ENCODE assay signal across 5 fruit fly cellular contexts in genomic region chrX:6366357-6366691, dm6.
TF ChIP-seq lines count a peak whose summit lies in the region.

No protein-coding gene starts in this region.

- TF ChIP-seq CTCF in whole organism, embryonic (GFP tag; optimal IDR thresholded peaks at IDR 0.05; lab: Kevin White, UChicago), result peak; percentile 31

TF ChIP-seq in whole organism, adult, 20 proteins besides CTCF, POLR2A, EP300 and RAD21 (continues in another document):
- peak; percentile 4 for TF ChIP-seq kay (GFP tag; lab: Kevin White, UChicago; ENCODE audit: borderline replicate concordance)
- peak; percentile 93 for TF ChIP-seq CG7045 (GFP tag; optimal IDR thresholded peaks at IDR 0.05; lab: Kevin White, UChicago)
- TF ChIP-seq ovo (GFP tag; optimal IDR thresholded peaks at IDR 0.05; lab: Kevin White, UChicago), result peak; percentile 71
- TF ChIP-seq CG1620 (GFP tag; optimal IDR thresholded peaks at IDR 0.05; lab: Kevin White, UChicago), result peak; percentile 94
- TF ChIP-seq CG5204 (GFP tag; optimal IDR thresholded peaks at IDR 0.05; lab: Kevin White, UChicago), result peak; percentile 90
- TF ChIP-seq Hr96 (GFP tag; optimal IDR thresholded peaks at IDR 0.05; lab: Kevin White, UChicago), result peak; percentile 93
- TF ChIP-seq Clk (GFP tag; optimal IDR thresholded peaks at IDR 0.05; lab: Kevin White, UChicago), result peak; percentile 82
- peak; percentile 98 for TF ChIP-seq CG7101 (tag; optimal IDR thresholded peaks at IDR 0.05; lab: Kevin White, UChicago)
- peak; percentile 92 for TF ChIP-seq CG33017 (tag; optimal IDR thresholded peaks at IDR 0.05; lab: Kevin White, UChicago)
- TF ChIP-seq Mnt (GFP tag; optimal IDR thresholded peaks at IDR 0.05; lab: Kevin White, UChicago), result peak; percentile 95
- TF ChIP-seq CG11617 (GFP tag; optimal IDR thresholded peaks at IDR 0.05; lab: Kevin White, UChicago), result peak; percentile 94
- no peak for TF ChIP-seq cnc (optimal IDR thresholded peaks at IDR 0.05; lab: Kevin White, UChicago)
- peak; percentile 93 for TF ChIP-seq Crg-1 (GFP tag; optimal IDR thresholded peaks at IDR 0.05; lab: Kevin White, UChicago)
- TF ChIP-seq tj (GFP tag; optimal IDR thresholded peaks at IDR 0.05; lab: Kevin White, UChicago), result peak; percentile 78
- peak; percentile 89 for TF ChIP-seq toe (GFP tag; optimal IDR thresholded peaks at IDR 0.05; lab: Kevin White, UChicago)
- TF ChIP-seq CG12768 (GFP tag; optimal IDR thresholded peaks at IDR 0.05; lab: Kevin White, UChicago), result peak; percentile 95
- TF ChIP-seq pad (GFP tag; optimal IDR thresholded peaks at IDR 0.05; lab: Kevin White, UChicago), result peak; percentile 87
- peak; percentile 89 for TF ChIP-seq cic (GFP tag; optimal IDR thresholded peaks at IDR 0.05; lab: Kevin White, UChicago)

TF ChIP-seq in whole organism, embryonic, 481 proteins besides CTCF, POLR2A, EP300 and RAD21 (continues in another document):
- TF ChIP-seq CG10274 (GFP tag; optimal IDR thresholded peaks at IDR 0.05; lab: Kevin White, UChicago), result peak; percentile 71
- TF ChIP-seq Stat92E (GFP tag; optimal IDR thresholded peaks at IDR 0.05; lab: Kevin White, UChicago), result no peak
- no peak for TF ChIP-seq pros (GFP tag; optimal IDR thresholded peaks at IDR 0.05; lab: Kevin White, UChicago)
- no peak for TF ChIP-seq pita (GFP tag; optimal IDR thresholded peaks at IDR 0.05; lab: Kevin White, UChicago)
- peak; percentile 79 for TF ChIP-seq pb (GFP tag; optimal IDR thresholded peaks at IDR 0.05; lab: Kevin White, UChicago)
- TF ChIP-seq hb (GFP tag; IDR thresholded peaks at IDR 0.05; lab: Robert Waterston, UW; ENCODE audit: partially characterized antibody), result no peak
- 0 out of 2 replicates have a peak, but pooled peaks have one; percentile 41 for TF ChIP-seq CG17612 (GFP tag; IDR thresholded peaks at IDR 0.05; lab: Robert Waterston, UW)
- TF ChIP-seq CG14965 (GFP tag; optimal IDR thresholded peaks at IDR 0.05; lab: Kevin White, UChicago; ENCODE audit: borderline replicate concordance), result no peak
- TF ChIP-seq CG11560 (tag; IDR thresholded peaks at IDR 0.05; lab: Robert Waterston, UW), result peak; percentile 54; the same call in 1 of the 3 replicates
- TF ChIP-seq sisA (GFP tag; IDR thresholded peaks at IDR 0.05; lab: Robert Waterston, UW), result peak; percentile 88
- peak; percentile 84 for TF ChIP-seq al (GFP tag; IDR thresholded peaks at IDR 0.05; lab: Robert Waterston, UW)
- peak; percentile 82 for TF ChIP-seq CG1233 (GFP tag; optimal IDR thresholded peaks at IDR 0.05; lab: Kevin White, UChicago)
- TF ChIP-seq ara (GFP tag; IDR thresholded peaks at IDR 0.05; lab: Robert Waterston, UW), result peak; percentile 73
- peak; percentile 93 for TF ChIP-seq lab (GFP tag; optimal IDR thresholded peaks at IDR 0.05; lab: Kevin White, UChicago)
- TF ChIP-seq CG1832 (GFP tag; optimal IDR thresholded peaks at IDR 0.05; lab: Kevin White, UChicago), result no peak
- no peak for TF ChIP-seq CG7963 (GFP tag; IDR thresholded peaks at IDR 0.05; lab: Robert Waterston, UW; ENCODE audit: partially characterized antibody)
- TF ChIP-seq crc (GFP tag; optimal IDR thresholded peaks at IDR 0.05; lab: Kevin White, UChicago), result peak; percentile 77
- peak; percentile 90 for TF ChIP-seq CG34376 (GFP tag; optimal IDR thresholded peaks at IDR 0.05; lab: Kevin White, UChicago)

TF ChIP-seq in whole organism, prepupa, 60 proteins besides CTCF, POLR2A, EP300 and RAD21 (continues in another document):
- TF ChIP-seq Gug (GFP tag; IDR thresholded peaks at IDR 0.05; lab: Robert Waterston, UW) (peak; percentile 91), fkh (GFP tag; optimal IDR thresholded peaks at IDR 0.05; lab: Kevin White, UChicago) (peak; percentile 47), dsx (GFP tag; optimal IDR thresholded peaks at IDR 0.05; lab: Kevin White, UChicago; ENCODE audit: poor library complexity, severe bottlenecking) (peak; percentile 57), CG10669 (GFP tag; optimal IDR thresholded peaks at IDR 0.05; lab: Kevin White, UChicago) (peak; percentile 81), CG10631 (GFP tag; optimal IDR thresholded peaks at IDR 0.05; lab: Kevin White, UChicago) (peak; percentile 85), topi (GFP tag; optimal IDR thresholded peaks at IDR 0.05; lab: Kevin White, UChicago) (peak; percentile 94), Lpt (GFP tag; optimal IDR thresholded peaks at IDR 0.05; lab: Kevin White, UChicago) (peak; percentile 87), CG31627 (GFP tag; optimal IDR thresholded peaks at IDR 0.05; lab: Kevin White, UChicago) (peak; percentile 96), esn (GFP tag; optimal IDR thresholded peaks at IDR 0.05; lab: Kevin White, UChicago) (peak; percentile 94), CG16779 (tag; optimal IDR thresholded peaks at IDR 0.05; lab: Kevin White, UChicago) (peak; percentile 84), Blimp-1 (GFP tag; optimal IDR thresholded peaks at IDR 0.05; lab: Kevin White, UChicago) (peak; percentile 76), Eip93F (GFP tag; optimal IDR thresholded peaks at IDR 0.05; lab: Kevin White, UChicago) (peak; percentile 79), cyc (GFP tag; optimal IDR thresholded peaks at IDR 0.05; lab: Kevin White, UChicago) (peak; percentile 96), CG8319 (GFP tag; optimal IDR thresholded peaks at IDR 0.05; lab: Kevin White, UChicago) (peak; percentile 80), achi (GFP tag; optimal IDR thresholded peaks at IDR 0.05; lab: Kevin White, UChicago) (peak; percentile 85), CG6808 (GFP tag; optimal IDR thresholded peaks at IDR 0.05; lab: Kevin White, UChicago) (peak; percentile 54), CG6792 (GFP tag; optimal IDR thresholded peaks at IDR 0.05; lab: Kevin White, UChicago) (peak; percentile 90), Sox14 (GFP tag; optimal IDR thresholded peaks at IDR 0.05; lab: Kevin White, UChicago) (peak; percentile 95), CG34406 (GFP tag; optimal IDR thresholded peaks at IDR 0.05; lab: Kevin White, UChicago) (peak; percentile 82)

TF ChIP-seq in whole organism, pupa, 21 proteins besides CTCF, POLR2A, EP300 and RAD21:
- TF ChIP-seq rn (GFP tag; IDR thresholded peaks at IDR 0.05; lab: Robert Waterston, UW) (peak; percentile 88), CG32121 (GFP tag; IDR thresholded peaks at IDR 0.05; lab: Robert Waterston, UW) (peak; percentile 97), CG15710 (tag; optimal IDR thresholded peaks at IDR 0.05; lab: Kevin White, UChicago) (peak; percentile 79), Ets98B (GFP tag; IDR thresholded peaks at IDR 0.05; lab: Robert Waterston, UW) (peak; percentile 98), CG14655 (GFP tag; optimal IDR thresholded peaks at IDR 0.05; lab: Kevin White, UChicago) (peak; percentile 86), CG8159 (tag; optimal IDR thresholded peaks at IDR 0.05; lab: Kevin White, UChicago) (peak; percentile 65), Pif1B (GFP tag; optimal IDR thresholded peaks at IDR 0.05; lab: Kevin White, UChicago) (peak; percentile 81), CG10348 (GFP tag; IDR thresholded peaks at IDR 0.05; lab: Robert Waterston, UW) (peak; percentile 80), D1 (tag; optimal IDR thresholded peaks at IDR 0.05; lab: Kevin White, UChicago) (no peak), fd96Ca (GFP tag; IDR thresholded peaks at IDR 0.05; lab: Robert Waterston, UW) (peak; percentile 97), CG12605 (GFP tag; IDR thresholded peaks at IDR 0.05; lab: Robert Waterston, UW) (peak; percentile 92), EcR (GFP tag; optimal IDR thresholded peaks at IDR 0.05; lab: Kevin White, UChicago) (no peak), CG17806 (tag; optimal IDR thresholded peaks at IDR 0.05; lab: Kevin White, UChicago) (peak; percentile 69), CG13204 (GFP tag; optimal IDR thresholded peaks at IDR 0.05; lab: Kevin White, UChicago) (no peak), CG8301 (tag; optimal IDR thresholded peaks at IDR 0.05; lab: Kevin White, UChicago) (peak; percentile 88), CG9948 (tag; optimal IDR thresholded peaks at IDR 0.05; lab: Kevin White, UChicago) (peak; percentile 67), CG4496 (GFP tag; IDR thresholded peaks at IDR 0.05; lab: Robert Waterston, UW) (peak; percentile 98), gl (tag; optimal IDR thresholded peaks at IDR 0.05; lab: Kevin White, UChicago) (peak; percentile 51), Pif1A (GFP tag; optimal IDR thresholded peaks at IDR 0.05; lab: Kevin White, UChicago) (peak; percentile 85), Snoo (tag; optimal IDR thresholded peaks at IDR 0.05; lab: Kevin White, UChicago) (peak; percentile 90), CG34367 (tag; optimal IDR thresholded peaks at IDR 0.05; lab: Kevin White, UChicago) (peak; percentile 71)

TF ChIP-seq in whole organism, wandering third instar larva, 38 proteins besides CTCF, POLR2A, EP300 and RAD21 (continues in another document):
- TF ChIP-seq N (GFP tag; optimal IDR thresholded peaks at IDR 0.05; lab: Kevin White, UChicago) (no peak), dmrt93B (GFP tag; optimal IDR thresholded peaks at IDR 0.05; lab: Kevin White, UChicago) (peak; percentile 87), Dif (GFP tag; optimal IDR thresholded peaks at IDR 0.05; lab: Kevin White, UChicago; ENCODE audit: partially characterized antibody) (no peak), lola (GFP tag; optimal IDR thresholded peaks at IDR 0.05; lab: Kevin White, UChicago) (no peak), Jra (GFP tag; optimal IDR thresholded peaks at IDR 0.05; lab: Kevin White, UChicago) (peak; percentile 80), Hr83 (GFP tag; optimal IDR thresholded peaks at IDR 0.05; lab: Kevin White, UChicago; ENCODE audit: poor library complexity, severe bottlenecking) (peak; percentile 94), usp (GFP tag; optimal IDR thresholded peaks at IDR 0.05; lab: Kevin White, UChicago) (no peak), fru (GFP tag; optimal IDR thresholded peaks at IDR 0.05; lab: Kevin White, UChicago) (peak; percentile 94), Sp1 (GFP tag; optimal IDR thresholded peaks at IDR 0.05; lab: Kevin White, UChicago) (peak; percentile 93), woc (GFP tag; optimal IDR thresholded peaks at IDR 0.05; lab: Kevin White, UChicago) (peak; percentile 86), Hnf4 (GFP tag; optimal IDR thresholded peaks at IDR 0.05; lab: Kevin White, UChicago) (peak; percentile 95), h (GFP tag; optimal IDR thresholded peaks at IDR 0.05; lab: Kevin White, UChicago) (peak; percentile 95), HLH106 (tag; optimal IDR thresholded peaks at IDR 0.05; lab: Kevin White, UChicago) (peak; percentile 96), Rel (GFP tag; optimal IDR thresholded peaks at IDR 0.05; lab: Kevin White, UChicago) (no peak), Rel (tag; optimal IDR thresholded peaks at IDR 0.05; lab: Kevin White, UChicago) (peak; percentile 89), psq (GFP tag; optimal IDR thresholded peaks at IDR 0.05; lab: Kevin White, UChicago) (peak; percentile 83), br (GFP tag; optimal IDR thresholded peaks at IDR 0.05; lab: Kevin White, UChicago) (peak; percentile 93), sage (GFP tag; optimal IDR thresholded peaks at IDR 0.05; lab: Kevin White, UChicago) (peak; percentile 93), OdsH (GFP tag; optimal IDR thresholded peaks at IDR 0.05; lab: Kevin White, UChicago) (peak; percentile 92), rgr (GFP tag; optimal IDR thresholded peaks at IDR 0.05; lab: Kevin White, UChicago) (peak; percentile 95), GATAd (GFP tag; optimal IDR thresholded peaks at IDR 0.05; lab: Kevin White, UChicago) (peak; percentile 66), foxo (GFP tag; optimal IDR thresholded peaks at IDR 0.05; lab: Kevin White, UChicago) (peak; percentile 81 to 97), CG9705 (GFP tag; optimal IDR thresholded peaks at IDR 0.05; lab: Kevin White, UChicago) (peak; percentile 93)
